Worm (Caenorhabditis elegans): Measurements from ENCODE around the gene C01G10.5.
A peak's percentile ranks its signal among the peaks of the same experiment; 100 is the strongest.

Gene C01G10.5

ce11 chrV:15065068-15065744 lies 24.1 kb downstream of the C01G10.5 start, which contains the start of gene C25D7.9 (continued):
- TF ChIP-seq mxl-3 (GFP tag; optimal IDR thresholded peaks at IDR 0.05) = no peak
- TF ChIP-seq jun-1 (tag; optimal IDR thresholded peaks at IDR 0.05) = no peak
- no peak; the same call in 1 of the 2 replicates for TF ChIP-seq T26A8.4 (GFP tag; IDR thresholded peaks at IDR 0.05)
- no peak for TF ChIP-seq snpc-4 (tag; optimal IDR thresholded peaks at IDR 0.05)
- TF ChIP-seq nhr-42 (GFP tag; IDR thresholded peaks at IDR 0.05) = no peak
- TF ChIP-seq nhr-48 (tag; optimal IDR thresholded peaks at IDR 0.05) = no peak
- TF ChIP-seq ztf-11 (tag; optimal IDR thresholded peaks at IDR 0.05) = no peak
- TF ChIP-seq spr-1 (tag; optimal IDR thresholded peaks at IDR 0.05) = no peak
- TF ChIP-seq D1046.2 (GFP tag; IDR thresholded peaks at IDR 0.05) = no peak
- no peak for TF ChIP-seq vab-7 (GFP tag; IDR thresholded peaks at IDR 0.05)
- no peak for TF ChIP-seq ceh-62 (tag; optimal IDR thresholded peaks at IDR 0.05)
- peak; percentile 7; the same call in 1 of the 2 replicates for TF ChIP-seq dmd-6 (GFP tag; IDR thresholded peaks at IDR 0.05)
- TF ChIP-seq madf-9 (GFP tag; conservative IDR thresholded peaks at IDR 0.05) = no peak
- TF ChIP-seq lin-29 (GFP tag; IDR thresholded peaks at IDR 0.05) = no peak
- no peak for TF ChIP-seq Y75B8A.6 (GFP tag; IDR thresholded peaks at IDR 0.05)
- no peak for TF ChIP-seq attf-4 (tag; optimal IDR thresholded peaks at IDR 0.05)
- peak in 1 of 2 experiments; percentile 21 for TF ChIP-seq hif-1 (tag; optimal IDR thresholded peaks at IDR 0.05)
- no peak for TF ChIP-seq nhr-10 (tag; optimal IDR thresholded peaks at IDR 0.05)
- peak; percentile 15 for TF ChIP-seq rbr-2 (tag; optimal IDR thresholded peaks at IDR 0.05)
- no peak for TF ChIP-seq ama-1 (optimal IDR thresholded peaks at IDR 0.05)
- no peak for TF ChIP-seq ceh-44 (GFP tag; IDR thresholded peaks at IDR 0.05)

DNA sequence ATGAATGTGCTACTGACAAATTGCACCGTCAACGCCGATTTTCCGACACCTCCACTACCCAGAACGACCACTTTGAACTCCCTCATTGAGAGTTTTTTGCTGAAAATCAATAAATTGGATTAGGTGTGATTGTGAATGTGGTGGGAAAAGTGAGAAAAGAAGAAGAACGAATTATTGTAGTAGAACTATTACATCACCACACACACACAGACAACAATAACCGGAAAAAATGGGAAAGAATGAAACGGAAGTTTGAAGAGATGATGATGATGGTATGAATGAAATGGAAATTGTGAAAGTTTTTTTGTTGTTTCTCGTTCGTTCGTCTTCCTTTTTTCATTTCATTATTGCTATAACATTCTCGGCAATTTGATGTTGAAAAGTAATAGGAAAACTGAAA lies 25.4 kb downstream of the C01G10.5 start, which contains the start of gene rap-2:
TSS of gene rap-2 (minus strand) at position 101 of the 400 bp plus-strand sequence.
- TF ChIP-seq ZK337.2 (GFP tag; IDR thresholded peaks at IDR 0.05) = no peak

DNA sequence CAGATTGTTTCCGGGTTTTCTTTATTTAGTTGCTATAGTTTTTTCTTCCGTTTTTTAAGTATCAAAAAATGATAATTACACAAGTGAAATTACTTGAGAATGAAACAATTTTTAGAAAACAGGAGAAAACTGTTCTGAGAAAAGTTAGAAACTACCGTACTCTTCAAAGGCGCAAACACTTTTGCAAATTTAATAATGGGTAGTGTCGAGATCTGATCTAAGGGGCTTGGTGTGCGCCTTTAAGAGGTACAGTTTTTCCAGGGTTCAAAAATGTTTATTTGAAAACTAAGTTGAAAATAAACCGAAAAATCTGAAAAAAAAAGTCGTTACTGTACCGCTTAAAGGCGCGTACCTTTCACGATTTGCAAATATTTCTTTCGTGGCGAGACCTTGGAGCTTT lies 28.7 kb downstream of the C01G10.5 start:
- peak; percentile 73 for TF ChIP-seq aha-1 (tag)
- TF ChIP-seq ztf-11 (tag; optimal IDR thresholded peaks at IDR 0.05) = no peak
- TF ChIP-seq cey-2 (tag; optimal IDR thresholded peaks at IDR 0.05; ENCODE audit: borderline replicate concordance, insufficient read depth) = no peak
- TF ChIP-seq lim-7 (GFP tag; IDR thresholded peaks at IDR 0.05) = no peak
- no peak for TF ChIP-seq sdz-12 (GFP tag; optimal IDR thresholded peaks at IDR 0.05)
- peak in 1 of 2 experiments; percentile 18 for TF ChIP-seq unc-62 (GFP tag; optimal IDR thresholded peaks at IDR 0.05 in 1 of 2)
- TF ChIP-seq unc-62 (tag; optimal IDR thresholded peaks at IDR 0.05) = no peak
- no peak for TF ChIP-seq lin-39 (tag; optimal IDR thresholded peaks at IDR 0.05)
- no peak for TF ChIP-seq lin-13 (GFP tag; optimal IDR thresholded peaks at IDR 0.05)

ce11 chrV:15059534-15059933 lies 29.8 kb downstream of the C01G10.5 start, which contains the start of the genes mcm-3 and C25D7.15:
Gene mcm-3, minus strand, starts transcription at chrV:15059599.
Gene C25D7.15, plus strand, starts transcription at chrV:15059808.
- TF ChIP-seq mes-2 (tag; optimal IDR thresholded peaks at IDR 0.05; ENCODE audit: poor library complexity, severe bottlenecking) = peak; percentile 64
- TF ChIP-seq lin-29 (GFP tag; IDR thresholded peaks at IDR 0.05) = no peak
- TF ChIP-seq hlh-11 (tag; optimal IDR thresholded peaks at IDR 0.05) = peak; percentile 5
- TF ChIP-seq duxl-1 (tag; optimal IDR thresholded peaks at IDR 0.05; ENCODE audit: poor library complexity) = no peak
- TF ChIP-seq lin-38 (GFP tag; IDR thresholded peaks at IDR 0.05) = peak; percentile 66
- peak; percentile 85 for TF ChIP-seq dpl-1 (GFP tag; optimal IDR thresholded peaks at IDR 0.05)
- no peak for TF ChIP-seq daf-16 (GFP tag; optimal IDR thresholded peaks at IDR 0.05)
- peak; percentile 70 for TF ChIP-seq daf-16 (tag; optimal IDR thresholded peaks at IDR 0.05)
- TF ChIP-seq nhr-48 (tag; optimal IDR thresholded peaks at IDR 0.05) = peak; percentile 12
- TF ChIP-seq nhr-6 (tag; optimal IDR thresholded peaks at IDR 0.05) = peak; percentile 79
- peak; percentile 25 for TF ChIP-seq unc-130 (GFP tag; optimal IDR thresholded peaks at IDR 0.05)
- no peak for TF ChIP-seq zip-2 (tag; optimal IDR thresholded peaks at IDR 0.05)

Measured in whole organism, L4 larva.